Worm (Caenorhabditis elegans) whole organism, young adult: ENCODE results near the gene T02D1.9.

Source experiments
- ama-1 ChIP-seq, 3 experiments: fragments of 150-350 bp in 1 of 3; sonication (generic microtip) in 2 of 3; optimal IDR thresholded peaks; 2 replicates each; lab custom pipeline; 2014 to 2018; ENCODE audit warnings: missing biosample characterization in 2 of 3, missing genetic modification characterization in 2 of 3, missing genetic modification reagents in 2 of 3
- lag-1 ChIP-seq: fragments of 200-800 bp; sonication (Bioruptor generic); IDR thresholded peaks from 2 replicates; pipeline ENCODE4 v1.3.6; 2022; ENCODE audit warnings: missing genetic modification reagents, missing genetic modification characterization, missing compliant biosample characterization

ce11 chrIV:17432223-17432826 is 24.9 kb upstream of the T02D1.9 start:
- TF ChIP-seq lag-1: no peak
- TF ChIP-seq ama-1 (optimal IDR thresholded peaks at IDR 0.05; lab: Kevin White, UChicago): no peak
- no peak for TF ChIP-seq ama-1 (GFP tag; optimal IDR thresholded peaks at IDR 0.05; lab: Kevin White, UChicago)
